Fruit fly (Drosophila melanogaster) whole organism, prepupa: ENCODE measurements around the gene CG8507.

Experiments used
- Blimp-1 ChIP-seq: fragments of 200-800 bp; sonication (Bioruptor generic); optimal IDR thresholded peaks from 3 replicates; lab custom pipeline; 2017; ENCODE audit warnings: missing biosample characterization, missing genetic modification characterization, mild to moderate bottlenecking, moderate library complexity, missing genetic modification reagents
- CG10631 ChIP-seq: fragments of 200-800 bp; sonication (Bioruptor generic); optimal IDR thresholded peaks from 2 replicates; lab custom pipeline; 2016; ENCODE audit warnings: missing biosample characterization, missing genetic modification characterization
- CG10669 ChIP-seq: fragments of 200-800 bp; sonication (Bioruptor generic); optimal IDR thresholded peaks from 3 replicates; lab custom pipeline; 2018; ENCODE audit warnings: missing biosample characterization, mild to moderate bottlenecking, missing genetic modification characterization, moderate library complexity
- CG11294 ChIP-seq: fragments of 200-800 bp; sonication (Bioruptor generic); IDR thresholded peaks from 2 replicates; pipeline ENCODE4 v1.3.6; 2022; ENCODE audit warnings: missing biosample characterization, missing genetic modification characterization
- CG11762 ChIP-seq: fragments of 200-800 bp; sonication (Bioruptor generic); optimal IDR thresholded peaks from 3 replicates; lab custom pipeline; 2016; ENCODE audit warnings: missing biosample characterization, missing genetic modification characterization; ENCODE audit not compliant: insufficient read depth
- CG11902 ChIP-seq: fragments of 200-800 bp; sonication (Bioruptor generic); optimal IDR thresholded peaks from 3 replicates; lab custom pipeline; 2016; ENCODE audit warnings: missing biosample characterization, missing genetic modification characterization
- CG15336 ChIP-seq: fragments of 200-800 bp; sonication (Bioruptor generic); IDR thresholded peaks from 2 replicates; pipeline ENCODE4 v1.3.6; 2022; ENCODE audit warnings: missing biosample characterization, missing genetic modification characterization
- CG16779 ChIP-seq: fragments of 200-800 bp; sonication (Bioruptor generic); optimal IDR thresholded peaks from 3 replicates; lab custom pipeline; 2017; ENCODE audit warnings: missing biosample characterization, mild to moderate bottlenecking, missing genetic modification characterization
- CG3032 ChIP-seq: fragments of 200-800 bp; optimal IDR thresholded peaks from 2 replicates; lab custom pipeline; 2019; ENCODE audit warnings: missing biosample characterization, mild to moderate bottlenecking, missing genetic modification characterization, moderate library complexity
- CG31627 ChIP-seq: fragments of 200-800 bp; sonication (Bioruptor generic); optimal IDR thresholded peaks from 3 replicates; lab custom pipeline; 2016; ENCODE audit warnings: missing biosample characterization, missing genetic modification characterization
- CG32006 ChIP-seq: fragments of 200-800 bp; sonication (Bioruptor generic); optimal IDR thresholded peaks from 3 replicates; lab custom pipeline; 2017; ENCODE audit warnings: missing biosample characterization, mild to moderate bottlenecking, missing genetic modification characterization
- CG34406 ChIP-seq: fragments of 200-800 bp; sonication (Bioruptor generic); optimal IDR thresholded peaks from 3 replicates; lab custom pipeline; 2016; ENCODE audit warnings: missing biosample characterization, missing genetic modification characterization
- CG4318 ChIP-seq: fragments of 200-800 bp; sonication (Bioruptor generic); optimal IDR thresholded peaks from 3 replicates; lab custom pipeline; 2017; ENCODE audit warnings: missing biosample characterization, mild to moderate bottlenecking, missing genetic modification characterization
- CG6163 ChIP-seq: fragments of 200-800 bp; sonication (Bioruptor generic); IDR thresholded peaks from 3 replicates; pipeline ENCODE4 v1.3.6; 2022; ENCODE audit warnings: missing biosample characterization, missing genetic modification characterization
- CG6276 ChIP-seq: fragments of 200-800 bp; sonication (Bioruptor generic); optimal IDR thresholded peaks from 2 replicates; lab custom pipeline; 2017; ENCODE audit warnings: missing biosample characterization, mild to moderate bottlenecking, missing genetic modification characterization
- CG6808 ChIP-seq: fragments of 200-800 bp; sonication (Bioruptor generic); optimal IDR thresholded peaks from 3 replicates; lab custom pipeline; 2017; ENCODE audit warnings: missing biosample characterization, missing genetic modification characterization, mild to moderate bottlenecking, moderate library complexity, missing genetic modification reagents
- CG6854 ChIP-seq: fragments of 200-800 bp; sonication (Bioruptor generic); optimal IDR thresholded peaks from 2 replicates; lab custom pipeline; 2017; ENCODE audit warnings: missing biosample characterization, mild to moderate bottlenecking, missing genetic modification characterization
- CG7368 ChIP-seq: fragments of 200-800 bp; sonication (Bioruptor generic); optimal IDR thresholded peaks from 3 replicates; lab custom pipeline; 2016; ENCODE audit warnings: missing biosample characterization, missing genetic modification characterization
- CG8119 ChIP-seq: fragments of 200-800 bp; sonication (Bioruptor generic); IDR thresholded peaks from 3 replicates; pipeline ENCODE4 v1.3.6; 2022; ENCODE audit warnings: missing biosample characterization, missing genetic modification characterization
- CG8632 ChIP-seq: fragments of 200-800 bp; sonication (Bioruptor generic); optimal IDR thresholded peaks from 3 replicates; lab custom pipeline; 2016; ENCODE audit warnings: missing biosample characterization, missing genetic modification characterization
- CG9139 ChIP-seq: fragments of 200-800 bp; sonication (Bioruptor generic); optimal IDR thresholded peaks from 3 replicates; lab custom pipeline; 2017; ENCODE audit warnings: missing biosample characterization, mild to moderate bottlenecking, missing genetic modification characterization
- Eip75B ChIP-seq: fragments of 200-800 bp; sonication (Bioruptor generic); optimal IDR thresholded peaks from 3 replicates; lab custom pipeline; 2016; ENCODE audit warnings: missing biosample characterization, missing genetic modification characterization
- Eip78C ChIP-seq: fragments of 200-800 bp; sonication (Bioruptor generic); peaks from one replicate; lab custom pipeline; 2016; ENCODE audit warnings: missing biosample characterization, missing genetic modification characterization
- Eip93F ChIP-seq: fragments of 200-800 bp; sonication (Bioruptor generic); optimal IDR thresholded peaks from 2 replicates; lab custom pipeline; 2016; ENCODE audit warnings: missing biosample characterization, mild to moderate bottlenecking, missing genetic modification characterization
- Ets21C ChIP-seq: fragments of 200-800 bp; sonication (Bioruptor generic); optimal IDR thresholded peaks from 3 replicates; lab custom pipeline; 2016; ENCODE audit warnings: missing biosample characterization, missing genetic modification characterization
- Ets96B ChIP-seq: fragments of 200-800 bp; optimal IDR thresholded peaks from 2 replicates; lab custom pipeline; 2019; ENCODE audit warnings: missing biosample characterization, mild to moderate bottlenecking, missing genetic modification characterization, moderate library complexity
- Gug ChIP-seq: fragments of 200-800 bp; sonication (Bioruptor generic); IDR thresholded peaks from 2 replicates; pipeline ENCODE4 v1.3.6; 2022; ENCODE audit warnings: missing biosample characterization, missing genetic modification characterization
- Hr38 ChIP-seq: sonication (Bioruptor generic); optimal IDR thresholded peaks from 2 replicates; lab custom pipeline; 2016; ENCODE audit warnings: missing biosample characterization, missing genetic modification characterization
- Hr39 ChIP-seq: fragments of 200-800 bp; sonication (Bioruptor generic); optimal IDR thresholded peaks from 2 replicates; lab custom pipeline; 2016; ENCODE audit warnings: missing biosample characterization, missing genetic modification characterization
- Hr4 ChIP-seq: fragments of 200-800 bp; sonication (Bioruptor generic); optimal IDR thresholded peaks from 3 replicates; lab custom pipeline; 2016; ENCODE audit warnings: missing biosample characterization, missing genetic modification characterization
- Lpt ChIP-seq: fragments of 200-800 bp; sonication (Bioruptor generic); optimal IDR thresholded peaks from 3 replicates; lab custom pipeline; 2016; ENCODE audit warnings: missing biosample characterization, missing genetic modification characterization
- Met ChIP-seq: fragments of 200-800 bp; sonication (Bioruptor generic); optimal IDR thresholded peaks from 3 replicates; lab custom pipeline; 2016; ENCODE audit warnings: missing biosample characterization, missing genetic modification characterization
- OdsH ChIP-seq: fragments of 200-800 bp; sonication (Bioruptor generic); optimal IDR thresholded peaks from 3 replicates; lab custom pipeline; 2016; ENCODE audit warnings: missing biosample characterization, missing genetic modification characterization
- Smox ChIP-seq: fragments of 200-800 bp; sonication (Bioruptor generic); optimal IDR thresholded peaks from 3 replicates; lab custom pipeline; 2016; ENCODE audit warnings: missing biosample characterization, missing genetic modification characterization
- Sox14 ChIP-seq: fragments of 200-800 bp; sonication (Bioruptor generic); optimal IDR thresholded peaks from 3 replicates; lab custom pipeline; 2016; ENCODE audit warnings: missing biosample characterization, missing genetic modification characterization
- Sox15 ChIP-seq: fragments of 200-800 bp; sonication (Bioruptor generic); optimal IDR thresholded peaks from 3 replicates; lab custom pipeline; 2016; ENCODE audit warnings: missing biosample characterization, missing genetic modification characterization
- achi ChIP-seq: fragments of 200-800 bp; sonication (Bioruptor generic); optimal IDR thresholded peaks from 3 replicates; lab custom pipeline; 2016; ENCODE audit warnings: missing biosample characterization, missing genetic modification characterization
- acj6 ChIP-seq: fragments of 200-800 bp; sonication (Bioruptor generic); optimal IDR thresholded peaks from 3 replicates; lab custom pipeline; 2016; ENCODE audit warnings: missing biosample characterization, missing genetic modification characterization
- cyc ChIP-seq: fragments of 200-800 bp; sonication (Bioruptor generic); optimal IDR thresholded peaks from 3 replicates; lab custom pipeline; 2016; ENCODE audit warnings: missing biosample characterization, missing genetic modification characterization
- dac ChIP-seq: fragments of 200-800 bp; sonication (Bioruptor generic); optimal IDR thresholded peaks from 2 replicates; lab custom pipeline; 2017; ENCODE audit warnings: missing biosample characterization, mild to moderate bottlenecking, missing genetic modification characterization
- dsx ChIP-seq: fragments of 200-800 bp; optimal IDR thresholded peaks from 3 replicates; lab custom pipeline; 2019; ENCODE audit warnings: missing biosample characterization, mild to moderate bottlenecking, missing genetic modification characterization, moderate library complexity; ENCODE audit not compliant: poor library complexity, severe bottlenecking
- eg ChIP-seq: fragments of 200-800 bp; sonication (Bioruptor generic); IDR thresholded peaks from 3 replicates; pipeline ENCODE4 v1.3.6; 2022; ENCODE audit warnings: missing biosample characterization, missing genetic modification characterization
- fd85E ChIP-seq: fragments of 200-800 bp; sonication (Bioruptor generic); optimal IDR thresholded peaks from 3 replicates; lab custom pipeline; 2016; ENCODE audit warnings: missing biosample characterization, missing genetic modification characterization
- fkh ChIP-seq: fragments of 200-800 bp; sonication (Bioruptor generic); optimal IDR thresholded peaks from 3 replicates; lab custom pipeline; 2017; ENCODE audit warnings: missing biosample characterization, mild to moderate bottlenecking, missing genetic modification characterization, moderate library complexity
- lz ChIP-seq: fragments of 200-800 bp; sonication (Bioruptor generic); optimal IDR thresholded peaks from 3 replicates; lab custom pipeline; 2016; ENCODE audit warnings: missing biosample characterization, missing genetic modification characterization
- net ChIP-seq: fragments of 200-800 bp; sonication (Bioruptor generic); optimal IDR thresholded peaks from 3 replicates; lab custom pipeline; 2016; ENCODE audit warnings: missing biosample characterization, missing genetic modification characterization
- pdm3 ChIP-seq: fragments of 200-800 bp; sonication (Bioruptor generic); optimal IDR thresholded peaks from 3 replicates; lab custom pipeline; 2016; ENCODE audit warnings: missing biosample characterization, missing genetic modification characterization
- salr ChIP-seq, 2 experiments: fragments of 200-800 bp; sonication (Bioruptor generic); optimal IDR thresholded peaks; 3 replicates each; lab custom pipeline; 2016 to 2018; ENCODE audit warnings: missing biosample characterization in 2 of 2, missing genetic modification characterization in 2 of 2, mild to moderate bottlenecking in 1 of 2
- spab ChIP-seq: fragments of 200-800 bp; sonication (Bioruptor generic); optimal IDR thresholded peaks from 2 replicates; lab custom pipeline; 2017; ENCODE audit warnings: missing biosample characterization, mild to moderate bottlenecking, missing genetic modification characterization, missing genetic modification reagents
- ss ChIP-seq, 2 experiments: fragments of 200-800 bp; sonication (Bioruptor generic); optimal IDR thresholded peaks; 2 replicates in 1 of 2; 3 replicates in 1 of 2; lab custom pipeline; 2017 to 2018; ENCODE audit warnings: mild to moderate bottlenecking in 2 of 2, missing biosample characterization in 2 of 2, missing genetic modification characterization in 2 of 2, moderate library complexity in 1 of 2
- topi ChIP-seq: fragments of 200-800 bp; sonication (Bioruptor generic); optimal IDR thresholded peaks from 3 replicates; lab custom pipeline; 2016; ENCODE audit warnings: missing biosample characterization, missing genetic modification characterization
- vri ChIP-seq: fragments of 200-800 bp; sonication (Bioruptor generic); optimal IDR thresholded peaks from 3 replicates; lab custom pipeline; 2016; ENCODE audit warnings: missing biosample characterization, mild to moderate bottlenecking, missing genetic modification characterization

Gene CG8507

dm6 chr3R:9791177-9791806, at the start of gene CG8507, which contains the start of gene CG12945:
TSS of gene CG8507 (plus strand) at chr3R:9791483.
TSS of gene CG12945 (minus strand) at chr3R:9791221.
- no peak for TF ChIP-seq Met (GFP tag; lab: Kevin White, UChicago)
- 0 out of 2 replicates have a peak, but pooled peaks have one; percentile 9 for TF ChIP-seq Gug (GFP tag; lab: Robert Waterston, UW)
- TF ChIP-seq fd85E (GFP tag; lab: Kevin White, UChicago), result no peak
- peak; percentile 47 for TF ChIP-seq acj6
- TF ChIP-seq CG7368, result no peak
- no peak for TF ChIP-seq salr (GFP tag; optimal IDR thresholded peaks at IDR 0.05; lab: Kevin White, UChicago)
- TF ChIP-seq Hr39, result peak; percentile 68
- peak; percentile 35 for TF ChIP-seq cyc (GFP tag; lab: Kevin White, UChicago)
- no peak for TF ChIP-seq dac (GFP tag; lab: Kevin White, UChicago)
- no peak for TF ChIP-seq Eip93F (GFP tag; lab: Kevin White, UChicago)
- TF ChIP-seq CG6808 (GFP tag; lab: Kevin White, UChicago), result no peak
- TF ChIP-seq Sox14 (GFP tag; lab: Kevin White, UChicago), result peak; percentile 76
- TF ChIP-seq CG16779 (tag; lab: Kevin White, UChicago), result no peak
- TF ChIP-seq eg (GFP tag; lab: Robert Waterston, UW), result no peak
- no peak for TF ChIP-seq vri (GFP tag; lab: Kevin White, UChicago)
- TF ChIP-seq CG6276 (GFP tag; lab: Kevin White, UChicago), result no peak
- no peak for TF ChIP-seq dsx (GFP tag; lab: Kevin White, UChicago)
- peak; percentile 58 for TF ChIP-seq CG31627
- TF ChIP-seq spab, result no peak
- no peak for TF ChIP-seq Blimp-1
- TF ChIP-seq Hr4, result no peak
- no peak for TF ChIP-seq CG4318 (GFP tag; lab: Kevin White, UChicago)
- no peak for TF ChIP-seq ss (GFP tag; optimal IDR thresholded peaks at IDR 0.05; lab: Kevin White, UChicago)
- peak; percentile 38 for TF ChIP-seq Ets96B (tag; lab: Kevin White, UChicago)
- no peak for TF ChIP-seq Ets21C
- no peak for TF ChIP-seq Hr38 (GFP tag; lab: Kevin White, UChicago)
- no peak for TF ChIP-seq CG34406 (GFP tag; lab: Kevin White, UChicago)
- TF ChIP-seq Eip75B (GFP tag; lab: Kevin White, UChicago), result no peak
- TF ChIP-seq lz (GFP tag; lab: Kevin White, UChicago), result peak; percentile 65
- no peak for TF ChIP-seq CG11294
- peak; percentile 58 for TF ChIP-seq CG3032 (tag; lab: Kevin White, UChicago)
- TF ChIP-seq Eip78C (GFP tag; lab: Kevin White, UChicago), result peak; percentile 83
- no peak for TF ChIP-seq Smox (GFP tag; lab: Kevin White, UChicago)
- TF ChIP-seq CG10631, result no peak
- no peak for TF ChIP-seq achi (GFP tag; lab: Kevin White, UChicago)
- TF ChIP-seq CG11902, result peak; percentile 9
- no peak for TF ChIP-seq net
- no peak for TF ChIP-seq OdsH (GFP tag; lab: Kevin White, UChicago)
- TF ChIP-seq CG6163 (GFP tag; lab: Robert Waterston, UW), result no peak
- TF ChIP-seq CG6854, result no peak
- no peak for TF ChIP-seq CG8632 (GFP tag; lab: Kevin White, UChicago)
- TF ChIP-seq CG15336 (GFP tag; lab: Robert Waterston, UW), result no peak
- TF ChIP-seq topi, result peak; percentile 53
- TF ChIP-seq pdm3, result no peak
- no peak for TF ChIP-seq CG32006
- no peak for TF ChIP-seq CG10669
- no peak for TF ChIP-seq fkh (GFP tag; lab: Kevin White, UChicago)
- no peak for TF ChIP-seq CG11762 (GFP tag; lab: Kevin White, UChicago)
- no peak for TF ChIP-seq CG9139 (GFP tag; lab: Kevin White, UChicago)
- TF ChIP-seq CG8119 (GFP tag; lab: Robert Waterston, UW), result no peak
- TF ChIP-seq Lpt (GFP tag; lab: Kevin White, UChicago), result no peak
- TF ChIP-seq Sox15 (GFP tag; lab: Kevin White, UChicago), result peak; percentile 13
